Worm (Caenorhabditis elegans) whole organism, midembryonic: ENCODE data around the gene F10E9.2.

Experiments
- T22C8.4 ChIP-seq: fragments of 200-800 bp; sonication (Bioruptor generic); IDR thresholded peaks from 2 replicates; pipeline ENCODE4 v1.3.6; 2022; ENCODE audit warnings: missing genetic modification characterization, missing compliant biosample characterization
- cog-1 ChIP-seq: sonication (generic microtip); optimal IDR thresholded peaks from 2 replicates; lab custom pipeline; 2016; ENCODE audit warnings: missing genetic modification characterization, missing compliant biosample characterization
- flt-1 ChIP-seq: fragments of 200-800 bp; sonication (Bioruptor generic); IDR thresholded peaks from 2 replicates; pipeline ENCODE4 v1.3.6; 2022; ENCODE audit warnings: missing genetic modification characterization, missing compliant biosample characterization
- ref-1 ChIP-seq: fragments of 200-800 bp; sonication (Bioruptor generic); conservative IDR thresholded peaks from 2 replicates; pipeline ENCODE4 v1.3.6; 2022; ENCODE audit warnings: missing genetic modification reagents, missing genetic modification characterization, missing compliant biosample characterization
- tab-1 ChIP-seq: fragments of 200-800 bp; sonication (Bioruptor generic); IDR thresholded peaks from 2 replicates; pipeline ENCODE4 v1.3.6; 2022; ENCODE audit warnings: missing genetic modification characterization, missing compliant biosample characterization
- ztf-23 ChIP-seq: fragments of 200-800 bp; sonication (Bioruptor generic); IDR thresholded peaks from 2 replicates; pipeline ENCODE4 v1.3.6; 2022; ENCODE audit warnings: missing genetic modification reagents, missing genetic modification characterization, missing compliant biosample characterization
- ztf-29 ChIP-seq: fragments of 200-800 bp; sonication (Bioruptor generic); IDR thresholded peaks from 2 replicates; pipeline ENCODE4 v1.3.6; 2022; ENCODE audit warnings: missing genetic modification reagents, missing genetic modification characterization, missing compliant biosample characterization

DNA sequence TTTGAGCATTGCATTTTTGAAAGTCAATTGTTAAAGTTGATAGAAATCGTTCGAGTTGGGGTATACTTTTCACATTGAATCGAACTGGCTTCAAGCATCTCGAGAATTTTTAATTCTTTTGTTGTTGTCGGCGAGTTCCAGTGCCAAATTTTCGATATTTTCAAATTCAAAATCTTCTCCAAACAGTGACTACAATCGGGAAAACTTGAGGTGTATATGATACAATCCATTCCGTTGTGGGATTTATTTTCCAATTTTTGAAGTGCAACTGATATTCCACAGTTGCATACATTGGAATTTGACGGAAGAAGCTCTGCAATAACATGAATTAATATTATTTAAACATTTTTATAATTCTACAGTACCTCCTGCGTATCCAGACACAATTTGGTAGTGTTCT lies 6.7 kb upstream of the F10E9.2 start:
- TF ChIP-seq flt-1 (GFP tag; lab: Robert Waterston, UW) (no peak), cog-1 (tag; lab: Kevin White, UChicago) (no peak), ztf-29 (GFP tag; lab: Robert Waterston, UW) (no peak), ref-1 (no peak), ztf-23 (GFP tag; lab: Robert Waterston, UW) (no peak), tab-1 (GFP tag; lab: Robert Waterston, UW) (no peak), T22C8.4 (GFP tag; lab: Robert Waterston, UW) (no peak)
